Worm (Caenorhabditis elegans): Measurements from ENCODE around the gene ceh-28.

- TF ChIP-seq mml-1 (tag; optimal IDR thresholded peaks at IDR 0.05) = no peak
- TF ChIP-seq aly-2 (tag; optimal IDR thresholded peaks at IDR 0.05) = no peak
- no peak for TF ChIP-seq ceh-82 (tag; optimal IDR thresholded peaks at IDR 0.05)
- no peak for TF ChIP-seq egl-5 (tag; optimal IDR thresholded peaks at IDR 0.05)
- TF ChIP-seq egl-27 (tag; optimal IDR thresholded peaks at IDR 0.05) = no peak
- TF ChIP-seq pqm-1 (tag; optimal IDR thresholded peaks at IDR 0.05) = no peak
- TF ChIP-seq unc-39 (tag; optimal IDR thresholded peaks at IDR 0.05) = no peak
- no peak for TF ChIP-seq ztf-11 (tag; optimal IDR thresholded peaks at IDR 0.05)
- TF ChIP-seq hmg-11 (tag; optimal IDR thresholded peaks at IDR 0.05) = no peak
- TF ChIP-seq nhr-25 (tag; optimal IDR thresholded peaks at IDR 0.05) = no peak
- no peak for TF ChIP-seq tbx-2 (tag; optimal IDR thresholded peaks at IDR 0.05)
- TF ChIP-seq ama-1 (optimal IDR thresholded peaks at IDR 0.05) = no peak
Observed at ce11 chrX:13051405-13051804, 23.1 kb upstream of the ceh-28 start, which contains the start of gene K03A11.1.

Data from whole organism, L3 larva.